Fruit fly (Drosophila melanogaster): ENCODE results near the gene CG11696.

Gene CG11696

dm6 chrX:11576540-11576939 is 3.0 kb downstream of the CG11696 start, which contains the start of gene CG11695 (continued):
- peak; percentile 46 for TF ChIP-seq Rx (GFP tag; IDR thresholded peaks at IDR 0.05)
- TF ChIP-seq CG12744 (GFP tag; optimal IDR thresholded peaks at IDR 0.05) = no peak
- no peak for TF ChIP-seq CG1529 (GFP tag; optimal IDR thresholded peaks at IDR 0.05)
- TF ChIP-seq CG10366 (GFP tag; IDR thresholded peaks at IDR 0.05) = peak; percentile 56
- TF ChIP-seq pfk (GFP tag; optimal IDR thresholded peaks at IDR 0.05) = no peak
- TF ChIP-seq z (GFP tag; IDR thresholded peaks at IDR 0.05) = no peak
- peak; percentile 45 for TF ChIP-seq CG7556 (GFP tag; optimal IDR thresholded peaks at IDR 0.05)
- peak; percentile 45 for TF ChIP-seq bcd (GFP tag; optimal IDR thresholded peaks at IDR 0.05)
- TF ChIP-seq CG7372 (GFP tag; IDR thresholded peaks at IDR 0.05) = peak; percentile 24; the same call in 1 of the 2 replicates

- TF ChIP-seq CG15514 (GFP tag; optimal IDR thresholded peaks at IDR 0.05) (peak; percentile 58), lab (GFP tag; optimal IDR thresholded peaks at IDR 0.05) (no peak), tio (GFP tag; optimal IDR thresholded peaks at IDR 0.05) (no peak), CG7928 (GFP tag; optimal IDR thresholded peaks at IDR 0.05) (peak; percentile 78), psq (GFP tag; optimal IDR thresholded peaks at IDR 0.05) (no peak), knrl (GFP tag; IDR thresholded peaks at IDR 0.05; ENCODE audit: partially characterized antibody) (no peak), CG17186 (GFP tag; optimal IDR thresholded peaks at IDR 0.05) (no peak), row (GFP tag; IDR thresholded peaks at IDR 0.05) (peak; percentile 47; the same call in 2 of the 3 replicates), zfh1 (GFP tag; IDR thresholded peaks at IDR 0.05) (no peak), HmgD (GFP tag; optimal IDR thresholded peaks at IDR 0.05) (no peak), Abd-B (GFP tag; optimal IDR thresholded peaks at IDR 0.05) (no peak), CG17568 (GFP tag; optimal IDR thresholded peaks at IDR 0.05) (no peak), CG6272 (GFP tag; IDR thresholded peaks at IDR 0.05) (no peak), CG4707 (GFP tag; optimal IDR thresholded peaks at IDR 0.05) (no peak), Gug (GFP tag; IDR thresholded peaks at IDR 0.05) (no peak), Hr51 (GFP tag; optimal IDR thresholded peaks at IDR 0.05) (no peak), dan (GFP tag; IDR thresholded peaks at IDR 0.05) (no peak), h (optimal IDR thresholded peaks at IDR 0.05) (no peak), CG11560 (tag; IDR thresholded peaks at IDR 0.05) (no peak), ash1 (GFP tag; optimal IDR thresholded peaks at IDR 0.05) (no peak), peb (GFP tag; IDR thresholded peaks at IDR 0.05) (no peak), onecut (GFP tag; IDR thresholded peaks at IDR 0.05) (no peak), CG13624 (GFP tag; optimal IDR thresholded peaks at IDR 0.05) (no peak), grn (GFP tag; optimal IDR thresholded peaks at IDR 0.05) (no peak), CG9727 (GFP tag; optimal IDR thresholded peaks at IDR 0.05) (no peak), sisA (GFP tag; IDR thresholded peaks at IDR 0.05) (no peak), pros (GFP tag; optimal IDR thresholded peaks at IDR 0.05) (no peak), fd3F (GFP tag; optimal IDR thresholded peaks at IDR 0.05) (no peak), CG30403 (GFP tag; optimal IDR thresholded peaks at IDR 0.05) (no peak), Hr39 (optimal IDR thresholded peaks at IDR 0.05) (no peak), Trl (optimal IDR thresholded peaks at IDR 0.05) (no peak), Trl (GFP tag; optimal IDR thresholded peaks at IDR 0.05) (no peak), sd (tag; optimal IDR thresholded peaks at IDR 0.05) (peak; percentile 96), disco-r (GFP tag; optimal IDR thresholded peaks at IDR 0.05) (no peak), bigmax (GFP tag; optimal IDR thresholded peaks at IDR 0.05) (no peak), CG9215 (GFP tag; IDR thresholded peaks at IDR 0.05) (no peak), fd64A (GFP tag; optimal IDR thresholded peaks at IDR 0.05) (no peak), Elba2 (GFP tag; optimal IDR thresholded peaks at IDR 0.05) (no peak), wek (GFP tag; optimal IDR thresholded peaks at IDR 0.05) (no peak), Sox100B (GFP tag; optimal IDR thresholded peaks at IDR 0.05) (no peak), stwl (tag; optimal IDR thresholded peaks at IDR 0.05) (peak; percentile 100), CG1233 (GFP tag; optimal IDR thresholded peaks at IDR 0.05) (no peak), BEAF-32 (GFP tag; optimal IDR thresholded peaks at IDR 0.05) (peak; percentile 44)
These were observed 5.3 kb downstream of the CG11696 start for dm6 chrX:11578841-11579240.

Measured in whole organism, embryonic.